Fruit fly (Drosophila melanogaster): ENCODE results near the gene cindr.

DNA sequence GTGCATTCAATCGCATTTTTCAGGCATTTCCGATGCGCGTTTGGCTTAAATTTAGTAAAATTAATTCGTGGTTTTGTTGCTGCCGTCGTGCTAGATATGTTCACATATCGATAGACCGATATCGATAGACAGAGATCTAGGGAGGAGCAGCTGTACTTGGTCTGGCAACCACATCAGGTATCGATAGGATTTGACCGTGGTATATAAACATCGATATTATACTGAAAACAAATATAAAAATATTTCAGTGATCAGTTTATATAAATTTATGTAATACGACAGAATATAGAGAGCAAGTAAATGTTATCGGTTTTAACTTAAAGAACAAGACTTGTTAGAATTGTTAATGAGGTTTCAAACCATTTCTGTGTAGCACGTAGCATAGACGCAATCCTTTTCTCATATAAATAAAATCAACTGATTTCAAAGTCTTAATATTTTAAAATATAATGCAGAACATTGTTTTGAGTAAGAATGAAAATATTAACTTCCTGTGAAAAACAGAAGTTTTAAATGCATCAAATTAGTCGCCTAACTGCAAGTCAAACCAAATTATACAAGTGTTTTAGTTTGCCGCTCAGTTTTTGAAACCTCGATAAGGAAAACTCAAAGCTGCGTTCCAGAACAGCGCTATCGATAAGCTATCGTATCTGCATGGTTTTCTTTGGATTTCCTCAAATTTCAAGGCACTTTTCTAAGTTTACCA lies 1.8 kb upstream of the cindr start, which contains the start of the genes wts and dj-1beta:
- TF ChIP-seq CTCF (optimal IDR thresholded peaks at IDR 0.05) (peak in 1 of 2 experiments; percentile 35), CG8478 (optimal IDR thresholded peaks at IDR 0.05) (no peak)
